Fruit fly (Drosophila melanogaster): ENCODE measurements around the gene HLH3B.

Gene HLH3B

dm6 chrX:2652124-2652923 lies 29.2 kb downstream of the HLH3B start (continued):
- TF ChIP-seq CG3163 (GFP tag; optimal IDR thresholded peaks at IDR 0.05): peak; percentile 32
- TF ChIP-seq CG31224 (GFP tag; IDR thresholded peaks at IDR 0.05): no peak
- TF ChIP-seq CG31365 (tag; optimal IDR thresholded peaks at IDR 0.05): no peak
- TF ChIP-seq CG14441 (GFP tag; IDR thresholded peaks at IDR 0.05): no peak
- no peak for TF ChIP-seq CG6854 (GFP tag; optimal IDR thresholded peaks at IDR 0.05)
- TF ChIP-seq CG2120 (GFP tag; optimal IDR thresholded peaks at IDR 0.05): no peak
- no peak for TF ChIP-seq CG17612 (GFP tag; IDR thresholded peaks at IDR 0.05)
- no peak for TF ChIP-seq lbe (GFP tag; optimal IDR thresholded peaks at IDR 0.05)
- no peak for TF ChIP-seq cwo (GFP tag; optimal IDR thresholded peaks at IDR 0.05)
- TF ChIP-seq Hand (GFP tag; optimal IDR thresholded peaks at IDR 0.05): no peak
- TF ChIP-seq CG12236 (GFP tag; optimal IDR thresholded peaks at IDR 0.05): no peak
- no peak for TF ChIP-seq klu (GFP tag; IDR thresholded peaks at IDR 0.05)
- TF ChIP-seq CG6689 (GFP tag; IDR thresholded peaks at IDR 0.05): no peak
- peak; percentile 65; the same call in 1 of the 3 replicates for TF ChIP-seq sr (GFP tag; IDR thresholded peaks at IDR 0.05)
- no peak for TF ChIP-seq odd (GFP tag; optimal IDR thresholded peaks at IDR 0.05)
- no peak for TF ChIP-seq al (GFP tag; IDR thresholded peaks at IDR 0.05)
- no peak for TF ChIP-seq CG1792 (GFP tag; optimal IDR thresholded peaks at IDR 0.05)
- TF ChIP-seq amos (GFP tag; IDR thresholded peaks at IDR 0.05; ENCODE audit: partially characterized antibody): no peak
- no peak for TF ChIP-seq CG9797 (GFP tag; optimal IDR thresholded peaks at IDR 0.05)
- no peak for TF ChIP-seq Rx (GFP tag; IDR thresholded peaks at IDR 0.05)
- no peak for TF ChIP-seq CG4617 (GFP tag; optimal IDR thresholded peaks at IDR 0.05; ENCODE audit: borderline replicate concordance)
- peak in 1 of 2 experiments; percentile 46 for TF ChIP-seq Hr78 (GFP tag; optimal IDR thresholded peaks at IDR 0.05)
- TF ChIP-seq tgo (GFP tag; IDR thresholded peaks at IDR 0.05): no peak
- no peak for TF ChIP-seq bowl (GFP tag; IDR thresholded peaks at IDR 0.05)
- no peak for TF ChIP-seq Optix (GFP tag; IDR thresholded peaks at IDR 0.05)
- TF ChIP-seq bsh (GFP tag; optimal IDR thresholded peaks at IDR 0.05): no peak
- TF ChIP-seq CG1024 (GFP tag; IDR thresholded peaks at IDR 0.05): no peak
- TF ChIP-seq CG2678 (tag; optimal IDR thresholded peaks at IDR 0.05): no peak
- no peak for TF ChIP-seq dmrt99B (tag; optimal IDR thresholded peaks at IDR 0.05)
- no peak for TF ChIP-seq CG10209 (GFP tag; optimal IDR thresholded peaks at IDR 0.05)
- peak; percentile 51; the same call in 1 of the 3 replicates for TF ChIP-seq z (GFP tag; IDR thresholded peaks at IDR 0.05)
- TF ChIP-seq lola (GFP tag; optimal IDR thresholded peaks at IDR 0.05): no peak
- TF ChIP-seq hkb (optimal IDR thresholded peaks at IDR 0.05): no peak
- TF ChIP-seq hkb (GFP tag; IDR thresholded peaks at IDR 0.05): no peak
- TF ChIP-seq ATbp (GFP tag; optimal IDR thresholded peaks at IDR 0.05): no peak
- TF ChIP-seq pita (GFP tag; optimal IDR thresholded peaks at IDR 0.05): no peak
- TF ChIP-seq Ets97D (GFP tag; optimal IDR thresholded peaks at IDR 0.05): no peak
- TF ChIP-seq Antp (GFP tag; optimal IDR thresholded peaks at IDR 0.05): no peak
- no peak for TF ChIP-seq CG30020 (tag; optimal IDR thresholded peaks at IDR 0.05)
- no peak for TF ChIP-seq CG2712 (tag; optimal IDR thresholded peaks at IDR 0.05)
- no peak for TF ChIP-seq Eip74EF (GFP tag; optimal IDR thresholded peaks at IDR 0.05)
- no peak for TF ChIP-seq CG12391 (tag; optimal IDR thresholded peaks at IDR 0.05)
- peak; percentile 84 for TF ChIP-seq pfk (GFP tag; optimal IDR thresholded peaks at IDR 0.05)
- no peak for TF ChIP-seq CG4707 (GFP tag; optimal IDR thresholded peaks at IDR 0.05)
- no peak for TF ChIP-seq Dp (GFP tag; optimal IDR thresholded peaks at IDR 0.05)
- no peak for TF ChIP-seq CG17359 (tag; optimal IDR thresholded peaks at IDR 0.05)
- TF ChIP-seq Atf6 (GFP tag; IDR thresholded peaks at IDR 0.05): no peak
- 0 out of 3 replicates have a peak, but pooled peaks have one; percentile 11 for TF ChIP-seq gce (GFP tag; IDR thresholded peaks at IDR 0.05)
- TF ChIP-seq maf-S (GFP tag; optimal IDR thresholded peaks at IDR 0.05): no peak
